Fruit fly (Drosophila melanogaster) whole organism, embryonic: ENCODE measurements around the gene CG43707.

ENCODE experiments used
- Atf3 ChIP-seq: fragments of 200-800 bp; sonication (Bioruptor generic); optimal IDR thresholded peaks from 3 replicates; lab custom pipeline; 2016; ENCODE audit warnings: missing biosample characterization, missing genetic modification characterization
- BEAF-32 ChIP-seq: fragments of 200-800 bp; sonication (Bioruptor generic); optimal IDR thresholded peaks from 3 replicates; lab custom pipeline; 2017; ENCODE audit warnings: missing biosample characterization, missing genetic modification characterization, mild to moderate bottlenecking, moderate library complexity, missing genetic modification reagents
- Bteb2 ChIP-seq: fragments of 200-800 bp; sonication (Bioruptor generic); optimal IDR thresholded peaks from 2 replicates; lab custom pipeline; 2016; ENCODE audit warnings: missing biosample characterization, missing genetic modification characterization
- CG11456 ChIP-seq: fragments of 200-800 bp; sonication (Bioruptor generic); IDR thresholded peaks from 3 replicates; pipeline ENCODE4 v1.3.6; 2022; ENCODE audit warnings: missing biosample characterization, missing genetic modification characterization
- CG13296 ChIP-seq: fragments of 200-800 bp; sonication (Bioruptor generic); optimal IDR thresholded peaks from 3 replicates; lab custom pipeline; 2018; ENCODE audit warnings: missing biosample characterization, mild to moderate bottlenecking, missing genetic modification characterization
- CG1529 ChIP-seq: fragments of 200-800 bp; sonication (Bioruptor generic); optimal IDR thresholded peaks from 3 replicates; lab custom pipeline; 2018; ENCODE audit warnings: missing biosample characterization, missing genetic modification characterization
- CG15479 ChIP-seq: fragments of 200-800 bp; sonication (Bioruptor generic); optimal IDR thresholded peaks from 3 replicates; lab custom pipeline; 2019; ENCODE audit warnings: missing biosample characterization, mild to moderate bottlenecking, missing genetic modification characterization, moderate library complexity
- CG15601 ChIP-seq: fragments of 200-800 bp; sonication (Bioruptor generic); optimal IDR thresholded peaks from 3 replicates; lab custom pipeline; 2019; ENCODE audit warnings: missing biosample characterization, mild to moderate bottlenecking, missing genetic modification characterization, moderate library complexity
- CG17186 ChIP-seq: fragments of 200-800 bp; sonication (Bioruptor generic); optimal IDR thresholded peaks from 3 replicates; lab custom pipeline; 2017; ENCODE audit warnings: missing biosample characterization, missing genetic modification reagents, missing genetic modification characterization
- CG17385 ChIP-seq: fragments of 200-800 bp; sonication (Bioruptor generic); optimal IDR thresholded peaks from 3 replicates; lab custom pipeline; 2018; ENCODE audit warnings: missing biosample characterization, mild to moderate bottlenecking, missing genetic modification characterization
- CG2129 ChIP-seq: fragments of 200-800 bp; sonication (Bioruptor generic); IDR thresholded peaks from 2 replicates; pipeline ENCODE4 v1.3.6; 2022; ENCODE audit warnings: missing biosample characterization, missing genetic modification characterization; ENCODE audit not compliant: partially characterized antibody
- CG3065 ChIP-seq: fragments of 200-800 bp; sonication (Bioruptor generic); optimal IDR thresholded peaks from 2 replicates; lab custom pipeline; 2016; ENCODE audit warnings: missing biosample characterization, missing genetic modification characterization
- CG31388 ChIP-seq: fragments of 200-800 bp; sonication (Bioruptor generic); optimal IDR thresholded peaks from 2 replicates; lab custom pipeline; 2016; ENCODE audit warnings: missing biosample characterization, missing genetic modification characterization
- CG4282 ChIP-seq: fragments of 200-800 bp; sonication (Bioruptor generic); optimal IDR thresholded peaks from 2 replicates; lab custom pipeline; 2016; ENCODE audit warnings: missing biosample characterization, missing genetic modification characterization
- CG6854 ChIP-seq: fragments of 200-800 bp; sonication (Bioruptor generic); optimal IDR thresholded peaks from 3 replicates; lab custom pipeline; 2017; ENCODE audit warnings: missing biosample characterization, mild to moderate bottlenecking, missing genetic modification characterization
- CG8290 ChIP-seq, 3 experiments: fragments of 200-800 bp; sonication (Bioruptor generic); optimal IDR thresholded peaks; 2 replicates each; lab custom pipeline; 2016 to 2019; ENCODE audit warnings: missing biosample characterization in 3 of 3, missing genetic modification characterization in 3 of 3, mild to moderate bottlenecking in 2 of 3, moderate library complexity in 1 of 3
- CG8478 ChIP-seq: fragments of >200 bp; optimal IDR thresholded peaks from 2 replicates; lab custom pipeline; 2018
- CG8765 ChIP-seq: fragments of 200-800 bp; sonication (Bioruptor generic); IDR thresholded peaks from 2 replicates; pipeline ENCODE4 v1.3.6; 2022; ENCODE audit warnings: missing biosample characterization, missing genetic modification characterization
- CG9797 ChIP-seq: fragments of 200-800 bp; sonication (Bioruptor generic); optimal IDR thresholded peaks from 3 replicates; lab custom pipeline; 2018; ENCODE audit warnings: missing biosample characterization, mild to moderate bottlenecking, missing genetic modification characterization
- CG9932 ChIP-seq: fragments of 200-800 bp; sonication (Bioruptor generic); IDR thresholded peaks from 2 replicates; pipeline ENCODE4 v1.3.6; 2022; ENCODE audit warnings: missing biosample characterization, missing genetic modification characterization
- CrebB ChIP-seq: fragments of 200-800 bp; sonication (Bioruptor generic); optimal IDR thresholded peaks from 3 replicates; lab custom pipeline; 2018; ENCODE audit warnings: missing biosample characterization, mild to moderate bottlenecking, missing genetic modification characterization
- Dbx ChIP-seq: fragments of 200-800 bp; sonication (Bioruptor generic); IDR thresholded peaks from 3 replicates; pipeline ENCODE4 v1.3.6; 2022; ENCODE audit warnings: missing biosample characterization, missing genetic modification characterization
- Dll ChIP-seq: fragments of 200-800 bp; sonication (Bioruptor generic); IDR thresholded peaks from 4 replicates; pipeline ENCODE4 v1.3.6; 2022; ENCODE audit warnings: missing biosample characterization, missing genetic modification characterization; ENCODE audit not compliant: partially characterized antibody
- Doc3 ChIP-seq: fragments of 200-800 bp; sonication (Bioruptor generic); IDR thresholded peaks from 3 replicates; pipeline ENCODE4 v1.3.6; 2022; ENCODE audit warnings: missing biosample characterization, missing genetic modification characterization; ENCODE audit not compliant: partially characterized antibody
- E2f2 ChIP-seq: fragments of 200-800 bp; sonication (Bioruptor generic); IDR thresholded peaks from 2 replicates; pipeline ENCODE4 v1.3.6; 2022; ENCODE audit warnings: missing biosample characterization, missing genetic modification characterization
- GATAe ChIP-seq: fragments of 200-800 bp; sonication (Bioruptor generic); conservative IDR thresholded peaks from 2 replicates; pipeline ENCODE4 v1.3.6; 2022; ENCODE audit warnings: missing biosample characterization, missing genetic modification characterization
- H2.0 ChIP-seq: fragments of 200-800 bp; sonication (Bioruptor generic); IDR thresholded peaks from 2 replicates; pipeline ENCODE4 v1.3.6; 2022; ENCODE audit warnings: missing biosample characterization, missing genetic modification characterization
- HHEX ChIP-seq: fragments of 200-800 bp; sonication (Bioruptor generic); optimal IDR thresholded peaks from 3 replicates; lab custom pipeline; 2017; ENCODE audit warnings: missing biosample characterization, mild to moderate bottlenecking, missing genetic modification characterization, missing genetic modification reagents
- HLHmδ ChIP-seq: fragments of 200-800 bp; sonication (Bioruptor generic); optimal IDR thresholded peaks from 2 replicates; lab custom pipeline; 2018; ENCODE audit warnings: missing biosample characterization, mild to moderate bottlenecking, missing genetic modification characterization, moderate library complexity
- Hmx ChIP-seq: fragments of 200-800 bp; sonication (Bioruptor generic); optimal IDR thresholded peaks from 2 replicates; lab custom pipeline; 2016; ENCODE audit warnings: missing biosample characterization, missing genetic modification characterization
- NFAT ChIP-seq: fragments of 200-800 bp; sonication (Bioruptor generic); IDR thresholded peaks from 2 replicates; pipeline ENCODE4 v1.3.6; 2022; ENCODE audit warnings: missing biosample characterization, missing genetic modification characterization
- Oaz ChIP-seq: fragments of 200-800 bp; sonication (Bioruptor generic); IDR thresholded peaks from 2 replicates; pipeline ENCODE4 v1.3.6; 2022; ENCODE audit warnings: missing biosample characterization, missing genetic modification characterization
- Poxn ChIP-seq: fragments of 200-800 bp; sonication (Bioruptor generic); IDR thresholded peaks from 2 replicates; pipeline ENCODE4 v1.3.6; 2022; ENCODE audit warnings: missing biosample characterization, missing genetic modification characterization
- Scr ChIP-seq: fragments of 200-800 bp; sonication (Bioruptor generic); IDR thresholded peaks from 2 replicates; pipeline ENCODE4 v1.3.6; 2022; ENCODE audit warnings: missing biosample characterization, missing genetic modification characterization; ENCODE audit not compliant: partially characterized antibody
- Sox100B ChIP-seq: fragments of 200-800 bp; sonication (Bioruptor generic); optimal IDR thresholded peaks from 3 replicates; lab custom pipeline; 2018; ENCODE audit warnings: missing biosample characterization, mild to moderate bottlenecking, missing genetic modification characterization
- abd-A ChIP-seq: fragments of 200-800 bp; sonication (Bioruptor generic); optimal IDR thresholded peaks from 3 replicates; lab custom pipeline; 2019; ENCODE audit warnings: missing biosample characterization, mild to moderate bottlenecking, missing genetic modification characterization, moderate library complexity
- chm ChIP-seq: fragments of 200-800 bp; sonication (Bioruptor generic); IDR thresholded peaks from 2 replicates; pipeline ENCODE4 v1.3.6; 2022; ENCODE audit warnings: missing biosample characterization, missing genetic modification characterization
- croc ChIP-seq: fragments of 200-800 bp; sonication (Bioruptor generic); conservative IDR thresholded peaks from 3 replicates; pipeline ENCODE4 v1.3.6; 2022; ENCODE audit warnings: missing biosample characterization, missing genetic modification characterization
- eve ChIP-seq, 2 experiments: fragments of >200 bp; optimal IDR thresholded peaks; 2 replicates each; lab custom pipeline; 2017; ENCODE audit warnings: missing biosample characterization in 2 of 2, missing genetic modification characterization in 2 of 2
- lov ChIP-seq, 2 experiments: fragments of 200-800 bp in 1 of 2; fragments of >200 bp in 1 of 2; sonication (Bioruptor generic) in 1 of 2; IDR thresholded peaks in 1 of 2; optimal IDR thresholded peaks in 1 of 2; 2 replicates in 1 of 2; 3 replicates in 1 of 2; pipeline versions ENCODE4 v1.3.6 to Lab custom; 2017 to 2022; ENCODE audit warnings: missing biosample characterization in 1 of 2, missing genetic modification characterization in 1 of 2
- mam ChIP-seq: fragments of 200-800 bp; sonication (Bioruptor generic); optimal IDR thresholded peaks from 3 replicates; lab custom pipeline; 2016; ENCODE audit warnings: missing biosample characterization, missing genetic modification characterization
- nerfin-1 ChIP-seq: fragments of 200-800 bp; sonication (Bioruptor generic); optimal IDR thresholded peaks from 3 replicates; lab custom pipeline; 2019; ENCODE audit warnings: missing biosample characterization, mild to moderate bottlenecking, missing genetic modification characterization, moderate library complexity
- pros ChIP-seq: fragments of 200-800 bp; sonication (Bioruptor generic); optimal IDR thresholded peaks from 3 replicates; lab custom pipeline; 2019; ENCODE audit warnings: missing biosample characterization, mild to moderate bottlenecking, missing genetic modification characterization, moderate library complexity
- scrt ChIP-seq: fragments of 200-800 bp; sonication (Bioruptor generic); optimal IDR thresholded peaks from 2 replicates; lab custom pipeline; 2018; ENCODE audit warnings: missing biosample characterization, mild to moderate bottlenecking, missing genetic modification characterization, moderate library complexity
- sens ChIP-seq: fragments of 200-800 bp; sonication (Bioruptor generic); peaks from one replicate; lab custom pipeline; 2016; ENCODE audit warnings: missing biosample characterization, missing genetic modification characterization
- sens-2 ChIP-seq: fragments of 200-800 bp; sonication (Bioruptor generic); IDR thresholded peaks from 2 replicates; pipeline ENCODE4 v1.3.6; 2022; ENCODE audit warnings: missing biosample characterization, missing genetic modification characterization
- vnd ChIP-seq: fragments of 200-800 bp; sonication (Bioruptor generic); IDR thresholded peaks from 3 replicates; pipeline ENCODE4 v1.3.6; 2022; ENCODE audit warnings: missing biosample characterization, missing genetic modification characterization; ENCODE audit not compliant: partially characterized antibody
- zen2 ChIP-seq: fragments of 200-800 bp; sonication (Bioruptor generic); IDR thresholded peaks from 3 replicates; pipeline ENCODE4 v1.3.6; 2022; ENCODE audit warnings: missing biosample characterization, missing genetic modification characterization; ENCODE audit not compliant: partially characterized antibody

Gene CG43707

dm6 chr2L:3802818-3803456 is 45.9 kb downstream of the CG43707 start (continued):
- TF ChIP-seq CG2129: no peak
- peak; percentile 26 for TF ChIP-seq CG1529 (GFP tag; lab: Kevin White, UChicago)
- TF ChIP-seq pros (GFP tag; lab: Kevin White, UChicago): no peak
- TF ChIP-seq CG15479 (GFP tag; lab: Kevin White, UChicago): no peak
- no peak for TF ChIP-seq CG9797 (GFP tag; lab: Kevin White, UChicago)
- peak; percentile 52; the same call in 1 of the 2 replicates for TF ChIP-seq chm (GFP tag; lab: Robert Waterston, UW)
- no peak for TF ChIP-seq Doc3
- peak; percentile 56 for TF ChIP-seq CG17385 (GFP tag; lab: Kevin White, UChicago)
- TF ChIP-seq Bteb2 (GFP tag; lab: Kevin White, UChicago): peak; percentile 54
- peak; percentile 73 for TF ChIP-seq E2f2 (GFP tag; lab: Robert Waterston, UW)
- peak; percentile 35 for TF ChIP-seq BEAF-32
- no peak for TF ChIP-seq Sox100B (GFP tag; lab: Kevin White, UChicago)
- peak; percentile 78 for TF ChIP-seq sens-2 (GFP tag; lab: Robert Waterston, UW)
- TF ChIP-seq Oaz (GFP tag; lab: Robert Waterston, UW): no peak; the same call in 1 of the 2 replicates
- peak; percentile 69 for TF ChIP-seq GATAe (GFP tag; lab: Robert Waterston, UW)
- peak; percentile 53 for TF ChIP-seq mam (GFP tag; lab: Kevin White, UChicago)
- peak; percentile 68 for TF ChIP-seq CrebB
- TF ChIP-seq CG17186: no peak
- no peak for TF ChIP-seq abd-A (tag; lab: Kevin White, UChicago)
- no peak for TF ChIP-seq NFAT (GFP tag; lab: Robert Waterston, UW)
- peak; percentile 68; the same call in 2 of the 3 replicates for TF ChIP-seq CG11456 (GFP tag; lab: Robert Waterston, UW)
- TF ChIP-seq CG31388 (GFP tag; lab: Kevin White, UChicago): peak; percentile 20
- peak; percentile 17 for TF ChIP-seq CG13296 (GFP tag; lab: Kevin White, UChicago)
- no peak for TF ChIP-seq CG4282
- no peak for TF ChIP-seq CG15601 (tag; lab: Kevin White, UChicago)
- TF ChIP-seq sens (GFP tag; lab: Kevin White, UChicago): peak; percentile 91
- no peak for TF ChIP-seq CG3065 (GFP tag; lab: Kevin White, UChicago)
- peak; percentile 51 for TF ChIP-seq CG6854
- no peak for TF ChIP-seq HLHmδ
- no peak for TF ChIP-seq Atf3
- TF ChIP-seq croc: no peak; the same call in 2 of the 3 replicates
- TF ChIP-seq H2.0 (GFP tag; lab: Robert Waterston, UW): peak; percentile 54; the same call in 1 of the 2 replicates
- no peak for TF ChIP-seq Hmx (GFP tag; lab: Kevin White, UChicago)
- TF ChIP-seq lov (optimal IDR thresholded peaks at IDR 0.05; lab: Kevin White, UChicago): no peak
- 0 out of 3 replicates have a peak, but pooled peaks have one; percentile 24 for TF ChIP-seq lov (GFP tag; IDR thresholded peaks at IDR 0.05; lab: Robert Waterston, UW)
- no peak for TF ChIP-seq CG8290 (GFP tag; optimal IDR thresholded peaks at IDR 0.05; lab: Kevin White, UChicago)
- no peak for TF ChIP-seq CG8290 (tag; optimal IDR thresholded peaks at IDR 0.05; lab: Kevin White, UChicago)
- TF ChIP-seq Dbx (GFP tag; lab: Robert Waterston, UW): peak; percentile 83
- TF ChIP-seq CG9932: peak; percentile 83
- TF ChIP-seq CG8765 (GFP tag; lab: Robert Waterston, UW): no peak
- 0 out of 2 replicates have a peak, but pooled peaks have one; percentile 10 for TF ChIP-seq Scr (GFP tag; lab: Robert Waterston, UW)
- no peak for TF ChIP-seq scrt (GFP tag; lab: Kevin White, UChicago)
- TF ChIP-seq Poxn (GFP tag; lab: Robert Waterston, UW): no peak
- TF ChIP-seq eve (GFP tag; optimal IDR thresholded peaks at IDR 0.05; lab: Kevin White, UChicago): peak in 1 of 2 experiments; percentile 37
- no peak for TF ChIP-seq zen2
- TF ChIP-seq vnd (GFP tag; lab: Robert Waterston, UW): no peak
- TF ChIP-seq HHEX (GFP tag; lab: Kevin White, UChicago): no peak
- TF ChIP-seq Dll (GFP tag; lab: Robert Waterston, UW): 0 out of 4 replicates have a peak, but pooled peaks have one; percentile 36
- TF ChIP-seq nerfin-1 (tag; lab: Kevin White, UChicago): no peak
- TF ChIP-seq CG8478 (lab: Kevin White, UChicago): no peak
